Worm (Caenorhabditis elegans) whole organism, young adult: ENCODE measurements around the gene D1054.1.

Experiments
- B0019.2 ChIP-seq: fragments of 200-800 bp; sonication (Bioruptor generic); conservative IDR thresholded peaks from 2 replicates; pipeline ENCODE4 v1.3.6; 2022; ENCODE audit warnings: missing genetic modification reagents, missing genetic modification characterization, missing compliant biosample characterization
- B0035.1 ChIP-seq: sonication (generic microtip); optimal IDR thresholded peaks from 2 replicates; lab custom pipeline; 2016; ENCODE audit warnings: missing genetic modification characterization, mild to moderate bottlenecking, missing compliant biosample characterization, missing genotype, missing genetic modification reagents
- F10E7.11 ChIP-seq: sonication (generic microtip); optimal IDR thresholded peaks from 2 replicates; lab custom pipeline; 2017; ENCODE audit warnings: mild to moderate bottlenecking, missing genetic modification characterization, moderate library complexity, missing compliant biosample characterization
- F22D6.2 ChIP-seq: sonication (generic microtip); optimal IDR thresholded peaks from 2 replicates; lab custom pipeline; 2016; ENCODE audit warnings: mild to moderate bottlenecking, missing genetic modification characterization, missing compliant biosample characterization
- F37B4.10 ChIP-seq: fragments of 200-800 bp; sonication (Bioruptor generic); IDR thresholded peaks from 2 replicates; pipeline ENCODE4 v1.3.6; 2022; ENCODE audit warnings: missing genetic modification characterization, missing compliant biosample characterization
- F52B5.7 ChIP-seq: sonication (generic microtip); optimal IDR thresholded peaks from 2 replicates; lab custom pipeline; 2016; ENCODE audit warnings: mild to moderate bottlenecking, missing genetic modification characterization, missing compliant biosample characterization
- F55B11.4 ChIP-seq: sonication (generic microtip); optimal IDR thresholded peaks from 2 replicates; lab custom pipeline; 2016; ENCODE audit warnings: missing compliant biosample characterization, missing genetic modification characterization, borderline replicate concordance; ENCODE audit not compliant: insufficient read depth
- Y53F4B.3 ChIP-seq: fragments of 200-800 bp; sonication (Bioruptor generic); IDR thresholded peaks from 2 replicates; pipeline ENCODE4 v1.3.6; 2022; ENCODE audit warnings: missing genetic modification reagents, missing genetic modification characterization, missing compliant biosample characterization
- Y53G8AR.9 ChIP-seq: fragments of 200-800 bp; sonication (Bioruptor generic); conservative IDR thresholded peaks from 2 replicates; pipeline ENCODE4 v1.3.6; 2022; ENCODE audit warnings: missing genetic modification reagents, missing genetic modification characterization, missing compliant biosample characterization
- Y95B8A.8 ChIP-seq: fragments of 200-800 bp; sonication (Bioruptor generic); IDR thresholded peaks from 2 replicates; pipeline ENCODE4 v1.3.6; 2022; ENCODE audit warnings: missing genetic modification reagents, missing genetic modification characterization, missing compliant biosample characterization
- atf-7 ChIP-seq: sonication (generic microtip); optimal IDR thresholded peaks from 2 replicates; lab custom pipeline; 2017; ENCODE audit warnings: mild to moderate bottlenecking, missing genetic modification characterization, missing compliant biosample characterization
- attf-5 ChIP-seq: fragments of 200-800 bp; sonication (Bioruptor generic); optimal IDR thresholded peaks from 2 replicates; lab custom pipeline; 2018; ENCODE audit warnings: mild to moderate bottlenecking, missing genetic modification characterization, missing compliant biosample characterization
- bed-1 ChIP-seq: fragments of 200-800 bp; sonication (Bioruptor generic); IDR thresholded peaks from 2 replicates; pipeline ENCODE4 v1.3.6; 2022; ENCODE audit warnings: missing genetic modification reagents, missing genetic modification characterization, missing compliant biosample characterization
- cebp-1 ChIP-seq, 2 experiments: fragments of 200-800 bp in 1 of 2; sonication (Bioruptor generic) in 1 of 2; sonication (generic microtip) in 1 of 2; IDR thresholded peaks in 1 of 2; optimal IDR thresholded peaks in 1 of 2; 2 replicates each; pipeline versions ENCODE4 v1.3.6 to Lab custom; 2017 to 2022; ENCODE audit warnings: missing compliant biosample characterization in 2 of 2, missing genetic modification characterization in 2 of 2, mild to moderate bottlenecking in 1 of 2, missing genetic modification reagents in 1 of 2, moderate library complexity in 1 of 2
- cebp-2 ChIP-seq: fragments of 200-800 bp; sonication (Bioruptor generic); IDR thresholded peaks from 2 replicates; pipeline ENCODE4 v1.3.6; 2022; ENCODE audit warnings: missing genetic modification characterization, missing compliant biosample characterization
- ceh-100 ChIP-seq: fragments of 200-800 bp; sonication (Bioruptor generic); IDR thresholded peaks from 2 replicates; pipeline ENCODE4 v1.3.6; 2022; ENCODE audit warnings: missing genetic modification reagents, missing genetic modification characterization, missing compliant biosample characterization
- ceh-91 ChIP-seq: fragments of 200-800 bp; sonication (Bioruptor generic); IDR thresholded peaks from 2 replicates; pipeline ENCODE4 v1.3.6; 2022; ENCODE audit warnings: missing genetic modification reagents, missing genetic modification characterization, missing compliant biosample characterization
- die-1 ChIP-seq: sonication (generic microtip); optimal IDR thresholded peaks from 2 replicates; lab custom pipeline; 2016; ENCODE audit warnings: missing genotype, mild to moderate bottlenecking, missing genetic modification characterization, missing compliant biosample characterization
- dox-1 ChIP-seq: fragments of 200-800 bp; sonication (Bioruptor generic); IDR thresholded peaks from 2 replicates; pipeline ENCODE4 v1.3.6; 2022; ENCODE audit warnings: missing genetic modification reagents, missing genetic modification characterization, missing compliant biosample characterization
- dpff-1 ChIP-seq: sonication (generic microtip); optimal IDR thresholded peaks from 2 replicates; lab custom pipeline; 2017; ENCODE audit warnings: mild to moderate bottlenecking, missing genetic modification characterization, missing compliant biosample characterization
- egl-18 ChIP-seq: fragments of 200-800 bp; sonication (Bioruptor generic); IDR thresholded peaks from 2 replicates; pipeline ENCODE4 v1.3.6; 2022; ENCODE audit warnings: missing genetic modification reagents, missing genetic modification characterization, missing compliant biosample characterization
- ekl-4 ChIP-seq: fragments of 200-800 bp; sonication (Bioruptor generic); IDR thresholded peaks from 2 replicates; pipeline ENCODE4 v1.3.6; 2022; ENCODE audit warnings: missing genetic modification reagents, missing genetic modification characterization, missing compliant biosample characterization
- ets-4 ChIP-seq: fragments of 200-800 bp; sonication (Bioruptor generic); optimal IDR thresholded peaks from 2 replicates; lab custom pipeline; 2018; ENCODE audit warnings: mild to moderate bottlenecking, missing genetic modification characterization, missing compliant biosample characterization
- hmg-1.2 ChIP-seq: fragments of 200-800 bp; sonication (Bioruptor generic); IDR thresholded peaks from 2 replicates; pipeline ENCODE4 v1.3.6; 2022; ENCODE audit warnings: missing genetic modification reagents, missing genetic modification characterization, missing compliant biosample characterization
- let-526 ChIP-seq: fragments of 200-800 bp; sonication (Bioruptor generic); IDR thresholded peaks from 2 replicates; pipeline ENCODE4 v1.3.6; 2022; ENCODE audit warnings: missing genetic modification reagents, missing genetic modification characterization, missing compliant biosample characterization
- let-607 ChIP-seq, 2 experiments: fragments of 200-800 bp in 1 of 2; sonication (Bioruptor generic) in 1 of 2; sonication (generic microtip) in 1 of 2; optimal IDR thresholded peaks; 2 replicates each; lab custom pipeline; 2016 to 2018; ENCODE audit warnings: mild to moderate bottlenecking in 2 of 2, missing compliant biosample characterization in 2 of 2, missing genetic modification characterization in 2 of 2, moderate library complexity in 2 of 2, missing genotype in 1 of 2
- lin-26 ChIP-seq: fragments of 200-800 bp; sonication (Bioruptor generic); IDR thresholded peaks from 2 replicates; pipeline ENCODE4 v1.3.6; 2022; ENCODE audit warnings: missing genetic modification reagents, missing genetic modification characterization, missing compliant biosample characterization
- lin-35 ChIP-seq, 3 experiments: fragments of 150-350 bp in 2 of 3; sonication (generic microtip) in 1 of 3; optimal IDR thresholded peaks; 2 replicates each; lab custom pipeline; 2014 to 2018; ENCODE audit warnings: missing biosample characterization in 3 of 3, missing genetic modification characterization in 3 of 3, missing genetic modification reagents in 3 of 3
- lir-1 ChIP-seq: fragments of 200-800 bp; sonication (Bioruptor generic); conservative IDR thresholded peaks from 2 replicates; pipeline ENCODE4 v1.3.6; 2022; ENCODE audit warnings: missing genetic modification reagents, missing genetic modification characterization, missing compliant biosample characterization
- lsy-27 ChIP-seq: sonication (generic microtip); optimal IDR thresholded peaks from 2 replicates; lab custom pipeline; 2017; ENCODE audit warnings: missing genetic modification characterization, mild to moderate bottlenecking, missing compliant biosample characterization, antibody characterized with exemption, missing genotype, borderline replicate concordance; ENCODE audit not compliant: insufficient read depth
- madf-10 ChIP-seq: sonication (generic microtip); optimal IDR thresholded peaks from 2 replicates; lab custom pipeline; 2016; ENCODE audit warnings: mild to moderate bottlenecking, missing genetic modification characterization, missing compliant biosample characterization
- madf-3 ChIP-seq: fragments of 200-800 bp; sonication (Bioruptor generic); IDR thresholded peaks from 2 replicates; pipeline ENCODE4 v1.3.6; 2022; ENCODE audit warnings: missing genetic modification reagents, missing genetic modification characterization, missing compliant biosample characterization
- madf-6 ChIP-seq: fragments of 200-800 bp; sonication (Bioruptor generic); IDR thresholded peaks from 2 replicates; pipeline ENCODE4 v1.3.6; 2022; ENCODE audit warnings: missing genetic modification reagents, missing genetic modification characterization, missing compliant biosample characterization
- madf-8 ChIP-seq: fragments of 200-800 bp; sonication (Bioruptor generic); conservative IDR thresholded peaks from 2 replicates; pipeline ENCODE4 v1.3.6; 2022; ENCODE audit warnings: missing genetic modification reagents, missing genetic modification characterization, missing compliant biosample characterization
- mes-4 ChIP-seq: sonication (generic microtip); optimal IDR thresholded peaks from 2 replicates; lab custom pipeline; 2016; ENCODE audit warnings: missing genotype, missing genetic modification characterization, missing compliant biosample characterization
- nhr-120 ChIP-seq: fragments of 200-800 bp; sonication (Bioruptor generic); IDR thresholded peaks from 2 replicates; pipeline ENCODE4 v1.3.6; 2022; ENCODE audit warnings: missing genetic modification characterization, missing compliant biosample characterization
- nhr-80 ChIP-seq: sonication (generic microtip); optimal IDR thresholded peaks from 2 replicates; lab custom pipeline; 2016; ENCODE audit warnings: missing genetic modification characterization, missing compliant biosample characterization
- rcor-1 ChIP-seq: fragments of 200-800 bp; sonication (Bioruptor generic); IDR thresholded peaks from 2 replicates; pipeline ENCODE4 v1.3.6; 2022; ENCODE audit warnings: missing genetic modification reagents, missing genetic modification characterization, missing compliant biosample characterization
- rec-8 ChIP-seq, 2 experiments: sonication (generic microtip); optimal IDR thresholded peaks; 2 replicates each; lab custom pipeline; 2016; ENCODE audit warnings: mild to moderate bottlenecking in 2 of 2, missing genetic modification characterization in 2 of 2, missing genetic modification reagents in 2 of 2, missing genotype in 2 of 2, missing biosample characterization in 1 of 2, missing compliant biosample characterization in 1 of 2, moderate library complexity in 1 of 2
- snpc-4 ChIP-seq, 5 experiments: fragments of 150-350 bp in 1 of 5; sonication (generic microtip) in 4 of 5; optimal IDR thresholded peaks; 2 replicates each; lab custom pipeline; 2014 to 2018; ENCODE audit warnings: missing genetic modification characterization in 5 of 5, missing biosample characterization in 3 of 5, antibody characterized with exemption in 2 of 5, mild to moderate bottlenecking in 2 of 5, missing compliant biosample characterization in 2 of 5, missing genotype in 2 of 5, moderate library complexity in 2 of 5, missing genetic modification reagents in 1 of 5
- ztf-25 ChIP-seq: fragments of 200-800 bp; sonication (Bioruptor generic); IDR thresholded peaks from 2 replicates; pipeline ENCODE4 v1.3.6; 2022; ENCODE audit warnings: missing genetic modification reagents, missing genetic modification characterization, missing compliant biosample characterization
- ztf-26 ChIP-seq: sonication (generic microtip); optimal IDR thresholded peaks from 2 replicates; lab custom pipeline; 2017; ENCODE audit warnings: missing genetic modification characterization, missing compliant biosample characterization
- ztf-3 ChIP-seq: fragments of 200-800 bp; sonication (Bioruptor generic); optimal IDR thresholded peaks from 2 replicates; lab custom pipeline; 2018; ENCODE audit warnings: mild to moderate bottlenecking, missing genetic modification characterization, missing compliant biosample characterization

D1054.1 gene

ce11 chrV:10768892-10769291, 1.1 kb downstream of the D1054.1 start:
- TF ChIP-seq rec-8 (tag; optimal IDR thresholded peaks at IDR 0.05; lab: Kevin White, UChicago) (no peak), attf-5 (no peak), madf-8 (no peak), ceh-100 (GFP tag; lab: Robert Waterston, UW) (no peak), dox-1 (GFP tag; lab: Robert Waterston, UW) (no peak), atf-7 (tag; lab: Kevin White, UChicago) (no peak), let-607 (tag; optimal IDR thresholded peaks at IDR 0.05; lab: Kevin White, UChicago) (no peak), madf-6 (GFP tag; lab: Robert Waterston, UW) (no peak), madf-3 (GFP tag; lab: Robert Waterston, UW) (no peak), dpff-1 (tag; lab: Kevin White, UChicago) (no peak), ceh-91 (GFP tag; lab: Robert Waterston, UW) (no peak), cebp-2 (no peak), lin-35 (GFP tag; optimal IDR thresholded peaks at IDR 0.05; lab: Kevin White, UChicago) (no peak), lsy-27 (tag; lab: Kevin White, UChicago) (no peak), B0019.2 (GFP tag; lab: Robert Waterston, UW) (no peak)

ce11 chrV:10764066-10764465, 6.0 kb downstream of the D1054.1 start, which contains the start of gene ocr-1:
ocr-1 (plus strand) TSS chrV:10764366.
- TF ChIP-seq egl-18 (GFP tag; lab: Robert Waterston, UW): no peak
- no peak for TF ChIP-seq snpc-4 (GFP tag; optimal IDR thresholded peaks at IDR 0.05; lab: Kevin White, UChicago)
- no peak for TF ChIP-seq snpc-4 (tag; optimal IDR thresholded peaks at IDR 0.05; lab: Kevin White, UChicago)
- no peak for TF ChIP-seq bed-1 (GFP tag; lab: Robert Waterston, UW)
- no peak for TF ChIP-seq dpff-1 (tag; lab: Kevin White, UChicago)
- TF ChIP-seq lir-1 (GFP tag; lab: Robert Waterston, UW): no peak
- no peak for TF ChIP-seq Y53G8AR.9 (GFP tag; lab: Robert Waterston, UW)
- no peak for TF ChIP-seq F55B11.4 (tag; lab: Kevin White, UChicago)
- no peak for TF ChIP-seq F22D6.2 (tag; lab: Kevin White, UChicago)
- TF ChIP-seq F10E7.11 (tag; lab: Kevin White, UChicago): no peak
- TF ChIP-seq madf-10 (tag; lab: Kevin White, UChicago): no peak
- no peak for TF ChIP-seq die-1 (tag; lab: Kevin White, UChicago)
- TF ChIP-seq ztf-25 (GFP tag; lab: Robert Waterston, UW): no peak
- no peak for TF ChIP-seq hmg-1.2

ce11 chrV:10762695-10763094, 7.3 kb downstream of the D1054.1 start, which contains the start of gene sre-6:
sre-6 (minus strand) TSS chrV:10762795.
- no peak for TF ChIP-seq ztf-3 (GFP tag; lab: Kevin White, UChicago)
- TF ChIP-seq nhr-80 (tag; lab: Kevin White, UChicago): no peak
- no peak for TF ChIP-seq F52B5.7
- no peak for TF ChIP-seq ztf-26 (tag; lab: Kevin White, UChicago)
- no peak for TF ChIP-seq ets-4 (GFP tag; lab: Kevin White, UChicago)
- TF ChIP-seq F37B4.10 (GFP tag; lab: Robert Waterston, UW): no peak
- no peak for TF ChIP-seq mes-4 (tag; lab: Kevin White, UChicago)
- TF ChIP-seq Y53F4B.3 (GFP tag; lab: Robert Waterston, UW): no peak
- TF ChIP-seq let-526 (GFP tag; lab: Robert Waterston, UW): no peak
- no peak for TF ChIP-seq nhr-120 (GFP tag; lab: Robert Waterston, UW)
- TF ChIP-seq Y95B8A.8 (GFP tag; lab: Robert Waterston, UW): no peak
- TF ChIP-seq rcor-1 (GFP tag; lab: Robert Waterston, UW): no peak
- no peak for TF ChIP-seq B0035.1 (tag; lab: Kevin White, UChicago)
- no peak for TF ChIP-seq madf-6 (GFP tag; lab: Robert Waterston, UW)
- no peak for TF ChIP-seq egl-18 (GFP tag; lab: Robert Waterston, UW)
- no peak for TF ChIP-seq ekl-4
- no peak for TF ChIP-seq lin-26 (GFP tag; lab: Robert Waterston, UW)
- no peak for TF ChIP-seq F55B11.4 (tag; lab: Kevin White, UChicago)
- TF ChIP-seq cebp-1 (GFP tag; IDR thresholded peaks at IDR 0.05; lab: Robert Waterston, UW): no peak
- TF ChIP-seq cebp-1 (tag; optimal IDR thresholded peaks at IDR 0.05; lab: Kevin White, UChicago): no peak
